Fruit fly (Drosophila melanogaster) whole organism, embryonic: ENCODE measurements around the gene pyd.
A peak's percentile ranks its signal among the peaks of the same experiment; 100 is the strongest.

ENCODE experiments used
- Antp ChIP-seq: fragments of 200-800 bp; sonication (Bioruptor generic); optimal IDR thresholded peaks from 3 replicates; lab custom pipeline; 2016; ENCODE audit warnings: missing biosample characterization, missing genetic modification characterization
- B-H1 ChIP-seq: fragments of 200-800 bp; sonication (Bioruptor generic); IDR thresholded peaks from 3 replicates; pipeline ENCODE4 v1.3.6; 2022; ENCODE audit warnings: missing biosample characterization, missing genetic modification characterization
- CG14860 ChIP-seq: fragments of 200-800 bp; sonication (Bioruptor generic); IDR thresholded peaks from 3 replicates; pipeline ENCODE4 v1.3.6; 2022; ENCODE audit warnings: missing biosample characterization, missing genetic modification characterization; ENCODE audit not compliant: partially characterized antibody
- CG17361 ChIP-seq: fragments of 200-800 bp; sonication (Bioruptor generic); IDR thresholded peaks from 3 replicates; pipeline ENCODE4 v1.3.6; 2022; ENCODE audit warnings: missing biosample characterization, missing genetic modification characterization
- CG17802 ChIP-seq: fragments of 200-800 bp; sonication (Bioruptor generic); optimal IDR thresholded peaks from 2 replicates; lab custom pipeline; 2018; ENCODE audit warnings: missing biosample characterization, mild to moderate bottlenecking, missing genetic modification characterization, moderate library complexity
- CG17829 ChIP-seq: fragments of 200-800 bp; optimal IDR thresholded peaks from 2 replicates; lab custom pipeline; 2019; ENCODE audit warnings: missing biosample characterization, mild to moderate bottlenecking, missing genetic modification characterization, moderate library complexity
- CG18764 ChIP-seq: fragments of 200-800 bp; sonication (Bioruptor generic); optimal IDR thresholded peaks from 3 replicates; lab custom pipeline; 2016; ENCODE audit warnings: missing biosample characterization, missing genetic modification characterization
- CG2202 ChIP-seq: fragments of 200-800 bp; sonication (Bioruptor generic); optimal IDR thresholded peaks from 2 replicates; lab custom pipeline; 2018; ENCODE audit warnings: missing biosample characterization, mild to moderate bottlenecking, missing genetic modification characterization
- CG2678 ChIP-seq: fragments of 200-800 bp; sonication (Bioruptor generic); optimal IDR thresholded peaks from 3 replicates; lab custom pipeline; 2019; ENCODE audit warnings: missing biosample characterization, mild to moderate bottlenecking, missing genetic modification characterization, moderate library complexity
- CG31224 ChIP-seq: fragments of 200-800 bp; sonication (Bioruptor generic); IDR thresholded peaks from 2 replicates; pipeline ENCODE4 v1.3.6; 2022; ENCODE audit warnings: missing biosample characterization, missing genetic modification characterization
- CG34376 ChIP-seq: fragments of 200-800 bp; sonication (Bioruptor generic); optimal IDR thresholded peaks from 2 replicates; lab custom pipeline; 2018; ENCODE audit warnings: missing biosample characterization, mild to moderate bottlenecking, missing genetic modification characterization
- CG6765 ChIP-seq: fragments of 200-800 bp; sonication (Bioruptor generic); optimal IDR thresholded peaks from 3 replicates; lab custom pipeline; 2017; ENCODE audit warnings: missing biosample characterization, mild to moderate bottlenecking, missing genetic modification characterization
- CG6791 ChIP-seq: fragments of 200-800 bp; sonication (Bioruptor generic); IDR thresholded peaks from 3 replicates; pipeline ENCODE4 v1.3.6; 2022; ENCODE audit warnings: missing biosample characterization, missing genetic modification characterization; ENCODE audit not compliant: partially characterized antibody
- CG7357 ChIP-seq: fragments of 200-800 bp; sonication (Bioruptor generic); IDR thresholded peaks from 3 replicates; pipeline ENCODE4 v1.3.6; 2022; ENCODE audit warnings: missing biosample characterization, missing genetic modification characterization
- CG9215 ChIP-seq: fragments of 200-800 bp; sonication (Bioruptor generic); IDR thresholded peaks from 2 replicates; pipeline ENCODE4 v1.3.6; 2022; ENCODE audit warnings: missing biosample characterization, missing genetic modification characterization
- D ChIP-seq, 2 experiments: fragments of 200-800 bp in 1 of 2; fragments of >200 bp in 1 of 2; sonication (Bioruptor generic) in 1 of 2; optimal IDR thresholded peaks; 2 replicates in 1 of 2; 3 replicates in 1 of 2; lab custom pipeline; 2017; ENCODE audit warnings: mild to moderate bottlenecking in 1 of 2, missing biosample characterization in 1 of 2, missing genetic modification characterization in 1 of 2, missing genetic modification reagents in 1 of 2
- Dad ChIP-seq: fragments of 200-800 bp; sonication (Bioruptor generic); optimal IDR thresholded peaks from 3 replicates; lab custom pipeline; 2016; ENCODE audit warnings: missing biosample characterization, missing genetic modification characterization
- Dll ChIP-seq: fragments of 200-800 bp; sonication (Bioruptor generic); IDR thresholded peaks from 4 replicates; pipeline ENCODE4 v1.3.6; 2022; ENCODE audit warnings: missing biosample characterization, missing genetic modification characterization; ENCODE audit not compliant: partially characterized antibody
- Fer2 ChIP-seq: fragments of 200-800 bp; sonication (Bioruptor generic); optimal IDR thresholded peaks from 2 replicates; lab custom pipeline; 2018; ENCODE audit warnings: missing biosample characterization, mild to moderate bottlenecking, missing genetic modification characterization, moderate library complexity
- GATAe ChIP-seq: fragments of 200-800 bp; sonication (Bioruptor generic); conservative IDR thresholded peaks from 2 replicates; pipeline ENCODE4 v1.3.6; 2022; ENCODE audit warnings: missing biosample characterization, missing genetic modification characterization
- Hr3 ChIP-seq: fragments of 200-800 bp; sonication (Bioruptor generic); optimal IDR thresholded peaks from 3 replicates; lab custom pipeline; 2016; ENCODE audit warnings: missing biosample characterization, missing genetic modification characterization
- Hr51 ChIP-seq, 2 experiments: fragments of 200-800 bp; sonication (Bioruptor generic); optimal IDR thresholded peaks; 2 replicates in 1 of 2; 3 replicates in 1 of 2; lab custom pipeline; 2016 to 2018; ENCODE audit warnings: missing biosample characterization in 2 of 2, missing genetic modification characterization in 2 of 2, mild to moderate bottlenecking in 1 of 2, moderate library complexity in 1 of 2
- Lim3 ChIP-seq: fragments of 200-800 bp; sonication (Bioruptor generic); IDR thresholded peaks from 2 replicates; pipeline ENCODE4 v1.3.6; 2022; ENCODE audit warnings: missing biosample characterization, missing genetic modification characterization
- MBD-R2 ChIP-seq: fragments of 200-800 bp; sonication (Bioruptor generic); IDR thresholded peaks from 2 replicates; pipeline ENCODE4 v1.3.6; 2022; ENCODE audit warnings: missing biosample characterization, missing genetic modification characterization
- Mad ChIP-seq: fragments of 200-800 bp; sonication (Bioruptor generic); optimal IDR thresholded peaks from 2 replicates; lab custom pipeline; 2016; ENCODE audit warnings: missing biosample characterization, missing genetic modification characterization
- Med ChIP-seq: fragments of 200-800 bp; sonication (Bioruptor generic); peaks from one replicate; lab custom pipeline; 2016; ENCODE audit warnings: missing biosample characterization, missing genetic modification characterization, mild to moderate bottlenecking, inconsistent platforms, moderate library complexity
- NFAT ChIP-seq: fragments of 200-800 bp; sonication (Bioruptor generic); IDR thresholded peaks from 2 replicates; pipeline ENCODE4 v1.3.6; 2022; ENCODE audit warnings: missing biosample characterization, missing genetic modification characterization
- Opbp ChIP-seq: fragments of 200-800 bp; sonication (Bioruptor generic); IDR thresholded peaks from 3 replicates; pipeline ENCODE4 v1.3.6; 2022; ENCODE audit warnings: missing biosample characterization, missing genetic modification characterization; ENCODE audit not compliant: partially characterized antibody
- Optix ChIP-seq: fragments of 200-800 bp; sonication (Bioruptor generic); IDR thresholded peaks from 3 replicates; pipeline ENCODE4 v1.3.6; 2022; ENCODE audit warnings: missing biosample characterization, missing genetic modification characterization
- Ptx1 ChIP-seq: fragments of 200-800 bp; sonication (Bioruptor generic); IDR thresholded peaks from 2 replicates; pipeline ENCODE4 v1.3.6; 2022; ENCODE audit warnings: missing biosample characterization, missing genetic modification characterization
- Rfx ChIP-seq: fragments of 200-800 bp; sonication (Bioruptor generic); IDR thresholded peaks from 2 replicates; pipeline ENCODE4 v1.3.6; 2022; ENCODE audit warnings: missing biosample characterization, missing genetic modification characterization
- Six4 ChIP-seq: fragments of 200-800 bp; sonication (Bioruptor generic); optimal IDR thresholded peaks from 2 replicates; lab custom pipeline; 2016; ENCODE audit warnings: missing biosample characterization, missing genetic modification characterization
- Sry-δ ChIP-seq: fragments of 200-800 bp; sonication (Bioruptor generic); optimal IDR thresholded peaks from 2 replicates; lab custom pipeline; 2016; ENCODE audit warnings: missing biosample characterization, missing genetic modification characterization
- caup ChIP-seq: fragments of 200-800 bp; sonication (Bioruptor generic); optimal IDR thresholded peaks from 3 replicates; lab custom pipeline; 2017; ENCODE audit warnings: missing biosample characterization, mild to moderate bottlenecking, missing genetic modification characterization, moderate library complexity; ENCODE audit not compliant: severe bottlenecking
- chif ChIP-seq, 2 experiments: fragments of 200-800 bp; sonication (Bioruptor generic); optimal IDR thresholded peaks; 3 replicates each; lab custom pipeline; 2016; ENCODE audit warnings: missing biosample characterization in 2 of 2, missing genetic modification characterization in 2 of 2
- crc ChIP-seq: fragments of 200-800 bp; sonication (Bioruptor generic); optimal IDR thresholded peaks from 2 replicates; lab custom pipeline; 2016; ENCODE audit warnings: missing biosample characterization, missing genetic modification characterization
- crol ChIP-seq: fragments of 200-800 bp; sonication (Bioruptor generic); IDR thresholded peaks from 2 replicates; pipeline ENCODE4 v1.3.6; 2022; ENCODE audit warnings: missing biosample characterization, missing genetic modification characterization
- gt ChIP-seq: fragments of 200-800 bp; sonication (Bioruptor generic); IDR thresholded peaks from 2 replicates; pipeline ENCODE4 v1.3.6; 2022; ENCODE audit warnings: missing biosample characterization, missing genetic modification characterization
- jigr1 ChIP-seq: fragments of 200-800 bp; sonication (Bioruptor generic); IDR thresholded peaks from 3 replicates; pipeline ENCODE4 v1.3.6; 2022; ENCODE audit warnings: missing biosample characterization, missing genetic modification characterization
- lbe ChIP-seq: fragments of 200-800 bp; sonication (Bioruptor generic); optimal IDR thresholded peaks from 2 replicates; lab custom pipeline; 2016; ENCODE audit warnings: missing biosample characterization, mild to moderate bottlenecking, missing genetic modification characterization
- mam ChIP-seq: fragments of 200-800 bp; sonication (Bioruptor generic); optimal IDR thresholded peaks from 3 replicates; lab custom pipeline; 2016; ENCODE audit warnings: missing biosample characterization, missing genetic modification characterization
- nerfin-1 ChIP-seq: fragments of 200-800 bp; sonication (Bioruptor generic); optimal IDR thresholded peaks from 3 replicates; lab custom pipeline; 2019; ENCODE audit warnings: missing biosample characterization, mild to moderate bottlenecking, missing genetic modification characterization, moderate library complexity
- odd ChIP-seq: fragments of 200-800 bp; sonication (Bioruptor generic); optimal IDR thresholded peaks from 2 replicates; lab custom pipeline; 2017; ENCODE audit warnings: missing biosample characterization, mild to moderate bottlenecking, missing genetic modification characterization
- p53 ChIP-seq: fragments of 200-800 bp; sonication (Bioruptor generic); optimal IDR thresholded peaks from 2 replicates; lab custom pipeline; 2016; ENCODE audit warnings: missing biosample characterization, missing genetic modification characterization
- sisA ChIP-seq: fragments of 200-800 bp; sonication (Bioruptor generic); IDR thresholded peaks from 2 replicates; pipeline ENCODE4 v1.3.6; 2022; ENCODE audit warnings: missing biosample characterization, missing genetic modification characterization
- sr ChIP-seq: fragments of 200-800 bp; sonication (Bioruptor generic); IDR thresholded peaks from 3 replicates; pipeline ENCODE4 v1.3.6; 2022; ENCODE audit warnings: missing biosample characterization, missing genetic modification characterization
- tll ChIP-seq, 2 experiments: fragments of 200-800 bp in 1 of 2; fragments of >200 bp in 1 of 2; sonication (Bioruptor generic) in 1 of 2; optimal IDR thresholded peaks; 2 replicates each; lab custom pipeline; 2017 to 2019; ENCODE audit warnings: missing biosample characterization in 2 of 2, missing genetic modification characterization in 2 of 2, mild to moderate bottlenecking in 1 of 2, moderate library complexity in 1 of 2
- trem ChIP-seq: fragments of 200-800 bp; optimal IDR thresholded peaks from 3 replicates; lab custom pipeline; 2019; ENCODE audit warnings: missing biosample characterization, mild to moderate bottlenecking, missing genetic modification characterization, moderate library complexity
- vvl ChIP-seq: fragments of 200-800 bp; sonication (Bioruptor generic); IDR thresholded peaks from 2 replicates; pipeline ENCODE4 v1.3.6; 2022; ENCODE audit warnings: missing biosample characterization, missing genetic modification characterization

Gene pyd

dm6 chr3R:8820428-8820912, 111.2 kb downstream of the pyd start, which contains the start of gene aqz (continued):
- TF ChIP-seq Hr3 (GFP tag; lab: Kevin White, UChicago) (no peak), Hr51 (GFP tag; optimal IDR thresholded peaks at IDR 0.05; lab: Kevin White, UChicago) (peak in 1 of 2 experiments; percentile 59), lbe (GFP tag; lab: Kevin White, UChicago) (no peak), Fer2 (no peak), CG9215 (peak; percentile 100), CG31224 (no peak), nerfin-1 (tag; lab: Kevin White, UChicago) (peak; percentile 46), Dad (peak; percentile 67), Rfx (GFP tag; lab: Robert Waterston, UW) (peak; percentile 74), p53 (GFP tag; lab: Kevin White, UChicago) (peak; percentile 41), chif (GFP tag; optimal IDR thresholded peaks at IDR 0.05; lab: Kevin White, UChicago) (peak; percentile 46 to 69), CG2678 (peak; percentile 56), caup (GFP tag; lab: Kevin White, UChicago) (peak; percentile 81), CG18764 (GFP tag; lab: Kevin White, UChicago) (peak; percentile 22), CG17802 (tag; lab: Kevin White, UChicago) (peak; percentile 100), odd (no peak), jigr1 (GFP tag; lab: Robert Waterston, UW) (no peak; the same call in 2 of the 3 replicates), tll (GFP tag; optimal IDR thresholded peaks at IDR 0.05; lab: Kevin White, UChicago) (peak in 1 of 2 experiments; percentile 6), Optix (GFP tag; lab: Robert Waterston, UW) (no peak), vvl (GFP tag; lab: Robert Waterston, UW) (peak; percentile 85), trem (tag; lab: Kevin White, UChicago) (peak; percentile 80), mam (peak; percentile 64), NFAT (peak; percentile 72), Antp (GFP tag; lab: Kevin White, UChicago) (peak; percentile 61), CG17361 (GFP tag; lab: Robert Waterston, UW) (peak; percentile 52; the same call in 1 of the 3 replicates), Dll (GFP tag; lab: Robert Waterston, UW) (peak; percentile 49; the same call in 1 of the 4 replicates), CG14860 (GFP tag; lab: Robert Waterston, UW) (no peak), Opbp (GFP tag; lab: Robert Waterston, UW) (peak; percentile 79), sr (peak; percentile 67; the same call in 2 of the 3 replicates), Mad (GFP tag; lab: Kevin White, UChicago) (peak; percentile 68), Lim3 (no peak), GATAe (GFP tag; lab: Robert Waterston, UW) (no peak), Ptx1 (GFP tag; lab: Robert Waterston, UW) (peak; percentile 51), crol (GFP tag; lab: Robert Waterston, UW) (0 out of 2 replicates have a peak, but pooled peaks have one; percentile 35), Sry-δ (GFP tag; lab: Kevin White, UChicago) (peak; percentile 77), sisA (GFP tag; lab: Robert Waterston, UW) (peak; percentile 52), CG34376 (GFP tag; lab: Kevin White, UChicago) (peak; percentile 91), CG17829 (tag; lab: Kevin White, UChicago) (peak; percentile 77), Six4 (GFP tag; lab: Kevin White, UChicago) (no peak), gt (GFP tag; lab: Robert Waterston, UW) (no peak), crc (GFP tag; lab: Kevin White, UChicago) (no peak), CG7357 (GFP tag; lab: Robert Waterston, UW) (peak; percentile 44; the same call in 1 of the 3 replicates), CG2202 (peak; percentile 25), CG6765 (GFP tag; lab: Kevin White, UChicago) (peak; percentile 70), B-H1 (GFP tag; lab: Robert Waterston, UW) (peak; percentile 21; the same call in 1 of the 3 replicates), CG6791 (GFP tag; lab: Robert Waterston, UW) (peak; percentile 58; the same call in 1 of the 3 replicates), MBD-R2 (GFP tag; lab: Robert Waterston, UW) (peak; percentile 69), D (optimal IDR thresholded peaks at IDR 0.05; lab: Kevin White, UChicago) (no peak), D (GFP tag; optimal IDR thresholded peaks at IDR 0.05; lab: Kevin White, UChicago) (peak; percentile 4), Med (peak; percentile 96)
